Worm (Caenorhabditis elegans) whole organism, mixed stage, embryonic: Measurements from ENCODE around the gene ccpp-6.

ENCODE experiments used
- blmp-1 ChIP-seq: fragments of 150-350 bp; optimal IDR thresholded peaks from 2 replicates; lab custom pipeline; 2014; ENCODE audit warnings: missing biosample characterization, missing genetic modification characterization
- ceh-39 ChIP-seq: fragments of 150-350 bp; optimal IDR thresholded peaks from 2 replicates; lab custom pipeline; 2014; ENCODE audit warnings: missing biosample characterization, missing genetic modification characterization
- elt-1 ChIP-seq: sonication (generic microtip); optimal IDR thresholded peaks from 2 replicates; lab custom pipeline; 2017; ENCODE audit warnings: missing genetic modification characterization, mild to moderate bottlenecking, missing compliant biosample characterization, antibody characterized with exemption, moderate library complexity, borderline replicate concordance; ENCODE audit not compliant: insufficient read depth
- elt-3 ChIP-seq: fragments of 150-350 bp; optimal IDR thresholded peaks from 2 replicates; lab custom pipeline; 2014; ENCODE audit warnings: missing biosample characterization, missing genetic modification characterization
- ham-2 ChIP-seq: fragments of 200-800 bp; sonication (Bioruptor generic); optimal IDR thresholded peaks from 2 replicates; lab custom pipeline; 2018; ENCODE audit warnings: mild to moderate bottlenecking, missing genetic modification characterization, missing compliant biosample characterization
- lin-13 ChIP-seq: fragments of 150-350 bp; optimal IDR thresholded peaks from 2 replicates; lab custom pipeline; 2014; ENCODE audit warnings: missing biosample characterization, missing genetic modification characterization
- nhr-12 ChIP-seq: fragments of 150-350 bp; optimal IDR thresholded peaks from 2 replicates; lab custom pipeline; 2014; ENCODE audit warnings: missing biosample characterization, missing genetic modification characterization
- nhr-237 ChIP-seq: fragments of 150-350 bp; optimal IDR thresholded peaks from 2 replicates; lab custom pipeline; 2014; ENCODE audit warnings: missing biosample characterization, missing genetic modification characterization
- nhr-76 ChIP-seq: sonication (generic microtip); optimal IDR thresholded peaks from 2 replicates; lab custom pipeline; 2017; ENCODE audit warnings: missing biosample characterization, missing genetic modification characterization
- snpc-4 ChIP-seq: fragments of 150-350 bp; optimal IDR thresholded peaks from 2 replicates; lab custom pipeline; 2014; ENCODE audit warnings: missing biosample characterization, missing genetic modification characterization
- unc-39 ChIP-seq: fragments of 150-350 bp; optimal IDR thresholded peaks from 2 replicates; lab custom pipeline; 2014; ENCODE audit warnings: missing biosample characterization, missing genetic modification characterization
- ztf-11 ChIP-seq: fragments of 150-350 bp; optimal IDR thresholded peaks from 2 replicates; lab custom pipeline; 2014; ENCODE audit warnings: missing biosample characterization, missing genetic modification characterization

- TF ChIP-seq blmp-1 (tag; lab: Kevin White, UChicago) (no peak), snpc-4 (no peak), nhr-76 (tag; lab: Kevin White, UChicago) (no peak), nhr-12 (tag; lab: Kevin White, UChicago) (no peak), elt-1 (no peak), ceh-39 (tag; lab: Kevin White, UChicago) (no peak), unc-39 (no peak), ztf-11 (no peak), lin-13 (tag; lab: Kevin White, UChicago) (no peak), nhr-237 (tag; lab: Kevin White, UChicago) (no peak), elt-3 (no peak), ham-2 (GFP tag; lab: Kevin White, UChicago) (no peak)
Observed at ce11 chrII:5344775-5345174, 42.3 kb downstream of the ccpp-6 start, which contains the start of gene F09E5.14.
